Fruit fly (Drosophila melanogaster) whole organism, wandering third instar larva: ENCODE measurements around the gene CG9263.
A peak's percentile ranks its signal among the peaks of the same experiment; 100 is the strongest.

Experiments
- Abd-B ChIP-seq: fragments of >200 bp; optimal IDR thresholded peaks from 2 replicates; lab custom pipeline; 2017; ENCODE audit warnings: missing biosample characterization, missing genetic modification characterization
- CG32264 ChIP-seq: fragments of 200-800 bp; sonication (Bioruptor generic); optimal IDR thresholded peaks from 2 replicates; lab custom pipeline; 2016; ENCODE audit warnings: missing biosample characterization, missing genetic modification characterization
- CG9705 ChIP-seq: fragments of 200-800 bp; sonication (Bioruptor generic); optimal IDR thresholded peaks from 2 replicates; lab custom pipeline; 2018; ENCODE audit warnings: missing biosample characterization, mild to moderate bottlenecking, missing genetic modification characterization
- CrebA ChIP-seq: fragments of 200-800 bp; sonication (Bioruptor generic); optimal IDR thresholded peaks from 2 replicates; lab custom pipeline; 2016; ENCODE audit warnings: missing biosample characterization, mild to moderate bottlenecking, missing genetic modification characterization, borderline replicate concordance
- Dfd ChIP-seq: fragments of >200 bp; optimal IDR thresholded peaks from 2 replicates; lab custom pipeline; 2017; ENCODE audit warnings: missing biosample characterization, missing genetic modification characterization
- Dif ChIP-seq: fragments of 200-275, 200-300 bp; sonication (Bioruptor generic); optimal IDR thresholded peaks from 2 replicates; lab custom pipeline; 2018; ENCODE audit warnings: missing biosample characterization, missing genetic modification characterization; ENCODE audit not compliant: partially characterized antibody
- GATAd ChIP-seq: sonication (Bioruptor generic); optimal IDR thresholded peaks from 2 replicates; lab custom pipeline; 2016; ENCODE audit warnings: missing biosample characterization, missing genetic modification characterization
- HLH106 ChIP-seq: fragments of 200-800 bp; optimal IDR thresholded peaks from 3 replicates; lab custom pipeline; 2019; ENCODE audit warnings: missing biosample characterization, mild to moderate bottlenecking, missing genetic modification characterization, moderate library complexity
- Hnf4 ChIP-seq: fragments of 200-800 bp; sonication (Bioruptor generic); optimal IDR thresholded peaks from 2 replicates; lab custom pipeline; 2016; ENCODE audit warnings: missing biosample characterization, mild to moderate bottlenecking, missing genetic modification characterization
- Hr78 ChIP-seq: fragments of >200 bp; optimal IDR thresholded peaks from 2 replicates; lab custom pipeline; 2017; ENCODE audit warnings: missing biosample characterization, missing genetic modification characterization
- Hr83 ChIP-seq: fragments of 200-300 bp; sonication (Bioruptor generic); optimal IDR thresholded peaks from 2 replicates; lab custom pipeline; 2016; ENCODE audit warnings: missing biosample characterization, mild to moderate bottlenecking, missing genetic modification characterization, moderate library complexity; ENCODE audit not compliant: poor library complexity, severe bottlenecking
- Jra ChIP-seq: sonication (Bioruptor generic); optimal IDR thresholded peaks from 2 replicates; lab custom pipeline; 2016; ENCODE audit warnings: missing biosample characterization, missing genetic modification characterization
- Mio ChIP-seq: sonication (Bioruptor generic); optimal IDR thresholded peaks from 2 replicates; lab custom pipeline; 2016; ENCODE audit warnings: missing biosample characterization, missing genetic modification characterization
- Myc ChIP-seq: fragments of >200 bp; optimal IDR thresholded peaks from 2 replicates; lab custom pipeline; 2017
- N ChIP-seq: fragments of >200 bp; optimal IDR thresholded peaks from 2 replicates; lab custom pipeline; 2018; ENCODE audit warnings: missing biosample characterization, missing external identifiers, missing genetic modification characterization
- OdsH ChIP-seq: fragments of 200-800 bp; sonication (Bioruptor generic); optimal IDR thresholded peaks from 2 replicates; lab custom pipeline; 2016; ENCODE audit warnings: missing biosample characterization, mild to moderate bottlenecking, missing genetic modification characterization
- Rel ChIP-seq, 2 experiments: fragments of 200-800 bp; sonication (Bioruptor generic) in 1 of 2; optimal IDR thresholded peaks; 2 replicates in 1 of 2; 3 replicates in 1 of 2; lab custom pipeline; 2016 to 2019; ENCODE audit warnings: mild to moderate bottlenecking in 2 of 2, missing biosample characterization in 2 of 2, missing genetic modification characterization in 2 of 2, moderate library complexity in 1 of 2
- Sp1 ChIP-seq: fragments of 200-800 bp; sonication (Bioruptor generic); optimal IDR thresholded peaks from 3 replicates; lab custom pipeline; 2019; ENCODE audit warnings: missing biosample characterization, mild to moderate bottlenecking, missing genetic modification characterization, moderate library complexity
- Vsx2 ChIP-seq: fragments of 200-300, 225-300 bp; sonication (Bioruptor generic); optimal IDR thresholded peaks from 2 replicates; lab custom pipeline; 2018; ENCODE audit warnings: missing biosample characterization, missing genetic modification characterization; ENCODE audit not compliant: partially characterized antibody
- br ChIP-seq: fragments of 200-800 bp; sonication (Bioruptor generic); optimal IDR thresholded peaks from 2 replicates; lab custom pipeline; 2016; ENCODE audit warnings: missing biosample characterization, missing genetic modification characterization
- brk ChIP-seq: fragments of 200-800 bp; sonication (Bioruptor generic); optimal IDR thresholded peaks from 2 replicates; lab custom pipeline; 2016; ENCODE audit warnings: missing biosample characterization, mild to moderate bottlenecking, missing genetic modification characterization
- dl ChIP-seq, 2 experiments: fragments of 175-275, 200-275 bp in 1 of 2; fragments of 200-275 bp in 1 of 2; sonication (Bioruptor generic); optimal IDR thresholded peaks; lab custom pipeline; 2018; ENCODE audit warnings: mild to moderate bottlenecking in 2 of 2, missing biosample characterization in 2 of 2, missing genetic modification characterization in 2 of 2, moderate library complexity in 2 of 2; ENCODE audit not compliant: partially characterized antibody in 2 of 2, insufficient read depth in 1 of 2
- dmrt93B ChIP-seq: fragments of 200-800 bp; sonication (Bioruptor generic); optimal IDR thresholded peaks from 2 replicates; lab custom pipeline; 2018; ENCODE audit warnings: missing biosample characterization, mild to moderate bottlenecking, missing genetic modification characterization
- dsf ChIP-seq: sonication (Bioruptor generic); optimal IDR thresholded peaks from 2 replicates; lab custom pipeline; 2016; ENCODE audit warnings: missing biosample characterization, missing genetic modification characterization, borderline replicate concordance
- ey ChIP-seq: fragments of 200-800 bp; sonication (Bioruptor generic); optimal IDR thresholded peaks from 2 replicates; lab custom pipeline; 2016; ENCODE audit warnings: missing biosample characterization, missing genetic modification characterization
- foxo ChIP-seq, 2 experiments: fragments of 200-800 bp; sonication (Bioruptor generic); optimal IDR thresholded peaks; 2 replicates in 1 of 2; 3 replicates in 1 of 2; lab custom pipeline; 2016 to 2017; ENCODE audit warnings: missing biosample characterization in 2 of 2, missing genetic modification characterization in 2 of 2
- fru ChIP-seq: fragments of 200-800 bp; sonication (Bioruptor generic); optimal IDR thresholded peaks from 3 replicates; lab custom pipeline; 2016; ENCODE audit warnings: missing biosample characterization, mild to moderate bottlenecking, missing genetic modification characterization
- h ChIP-seq: fragments of 200-800 bp; sonication (Bioruptor generic); optimal IDR thresholded peaks from 3 replicates; lab custom pipeline; 2016; ENCODE audit warnings: missing biosample characterization, mild to moderate bottlenecking, missing genetic modification characterization
- jim ChIP-seq: fragments of 175-275, 200-325 bp; sonication (Bioruptor generic); optimal IDR thresholded peaks from 2 replicates; lab custom pipeline; 2016; ENCODE audit warnings: missing biosample characterization, mild to moderate bottlenecking, missing genetic modification characterization
- lola ChIP-seq: fragments of >200 bp; optimal IDR thresholded peaks from 2 replicates; lab custom pipeline; 2017; ENCODE audit warnings: missing biosample characterization, missing genetic modification characterization
- pan ChIP-seq: fragments of >200 bp; optimal IDR thresholded peaks from 2 replicates; lab custom pipeline; 2017
- psq ChIP-seq: fragments of 200-800 bp; sonication (Bioruptor generic); optimal IDR thresholded peaks from 3 replicates; lab custom pipeline; 2017; ENCODE audit warnings: missing biosample characterization, mild to moderate bottlenecking, missing genetic modification characterization, moderate library complexity
- rgr ChIP-seq: fragments of 200-800 bp; sonication (Bioruptor generic); optimal IDR thresholded peaks from 3 replicates; lab custom pipeline; 2016; ENCODE audit warnings: missing biosample characterization, mild to moderate bottlenecking, missing genetic modification characterization
- sage ChIP-seq: fragments of 200-800 bp; sonication (Bioruptor generic); optimal IDR thresholded peaks from 2 replicates; lab custom pipeline; 2016; ENCODE audit warnings: missing biosample characterization, mild to moderate bottlenecking, missing genetic modification characterization
- sv ChIP-seq: fragments of 200-800 bp; sonication (Bioruptor generic); optimal IDR thresholded peaks from 3 replicates; lab custom pipeline; 2016; ENCODE audit warnings: missing biosample characterization, missing genetic modification characterization
- tai ChIP-seq: sonication (Bioruptor generic); optimal IDR thresholded peaks from 2 replicates; lab custom pipeline; 2016; ENCODE audit warnings: missing biosample characterization, missing genetic modification characterization
- usp ChIP-seq: fragments of >200 bp; optimal IDR thresholded peaks from 2 replicates; lab custom pipeline; 2017; ENCODE audit warnings: missing biosample characterization, missing genetic modification characterization
- woc ChIP-seq: sonication (Bioruptor generic); optimal IDR thresholded peaks from 2 replicates; lab custom pipeline; 2016; ENCODE audit warnings: missing biosample characterization, mild to moderate bottlenecking, missing genetic modification characterization

Gene CG9263

dm6 chr2L:13570982-13571426, 28.6 kb upstream of the CG9263 start:
- TF ChIP-seq OdsH (GFP tag; lab: Kevin White, UChicago) (peak; percentile 85), pan (lab: Kevin White, UChicago) (no peak), N (GFP tag; lab: Kevin White, UChicago) (no peak), br (GFP tag; lab: Kevin White, UChicago) (peak; percentile 91), jim (no peak), Sp1 (peak; percentile 95), CG32264 (GFP tag; lab: Kevin White, UChicago) (peak; percentile 53), Hr78 (GFP tag; lab: Kevin White, UChicago) (no peak), CG9705 (peak; percentile 73), psq (peak; percentile 81), brk (GFP tag; lab: Kevin White, UChicago) (no peak), dmrt93B (GFP tag; lab: Kevin White, UChicago) (peak; percentile 81), Rel (GFP tag; optimal IDR thresholded peaks at IDR 0.05; lab: Kevin White, UChicago) (peak; percentile 48), Rel (tag; optimal IDR thresholded peaks at IDR 0.05; lab: Kevin White, UChicago) (peak; percentile 40), usp (GFP tag; lab: Kevin White, UChicago) (no peak), lola (GFP tag; lab: Kevin White, UChicago) (no peak), woc (peak; percentile 75), Mio (GFP tag; lab: Kevin White, UChicago) (peak; percentile 52), Vsx2 (GFP tag; lab: Kevin White, UChicago) (no peak), rgr (peak; percentile 85), Hr83 (no peak), Dif (GFP tag; lab: Kevin White, UChicago) (no peak), HLH106 (tag; lab: Kevin White, UChicago) (peak; percentile 79), sage (GFP tag; lab: Kevin White, UChicago) (peak; percentile 79), h (GFP tag; lab: Kevin White, UChicago) (peak; percentile 89), CrebA (GFP tag; lab: Kevin White, UChicago) (peak; percentile 32), sv (GFP tag; lab: Kevin White, UChicago) (no peak), fru (GFP tag; lab: Kevin White, UChicago) (peak; percentile 87), Dfd (GFP tag; lab: Kevin White, UChicago) (no peak), dl (GFP tag; optimal IDR thresholded peaks at IDR 0.05; lab: Kevin White, UChicago; ENCODE audit: insufficient read depth in 1 of 2, partially characterized antibody in 2 of 2) (no peak), foxo (GFP tag; optimal IDR thresholded peaks at IDR 0.05; lab: Kevin White, UChicago) (peak in 1 of 2 experiments; percentile 91), GATAd (GFP tag; lab: Kevin White, UChicago) (no peak), dsf (no peak), Abd-B (GFP tag; lab: Kevin White, UChicago) (no peak), Jra (GFP tag; lab: Kevin White, UChicago) (peak; percentile 29), ey (GFP tag; lab: Kevin White, UChicago) (peak; percentile 82), Hnf4 (peak; percentile 70), Myc (lab: Kevin White, UChicago) (no peak), tai (GFP tag; lab: Kevin White, UChicago) (peak; percentile 10)

- TF ChIP-seq pan (lab: Kevin White, UChicago) = no peak
- TF ChIP-seq Dif (GFP tag; lab: Kevin White, UChicago) = no peak
- TF ChIP-seq Jra (GFP tag; lab: Kevin White, UChicago) = no peak
- no peak for TF ChIP-seq sv (GFP tag; lab: Kevin White, UChicago)
- no peak for TF ChIP-seq Vsx2 (GFP tag; lab: Kevin White, UChicago)
- TF ChIP-seq CrebA (GFP tag; lab: Kevin White, UChicago) = no peak
Observed at dm6 chr2L:13570016-13570415, 27.6 kb upstream of the CG9263 start.
